Worm (Caenorhabditis elegans): ENCODE results near the gene ant-1.1.

Gene ant-1.1

ce11 chrIII:13505718-13506117 is 42.8 kb downstream of the ant-1.1 start, which contains the start of gene T28A8.3:
Gene T28A8.3 (plus strand): TSS chrIII:13506018.
- TF ChIP-seq elt-1 (tag; optimal IDR thresholded peaks at IDR 0.05; ENCODE audit: borderline replicate concordance, insufficient read depth) (no peak), ceh-83 (GFP tag; optimal IDR thresholded peaks at IDR 0.05) (no peak), blmp-1 (tag; optimal IDR thresholded peaks at IDR 0.05) (no peak), M03D4.4 (tag; optimal IDR thresholded peaks at IDR 0.05) (no peak), drap-1 (GFP tag; optimal IDR thresholded peaks at IDR 0.05) (no peak), bed-3 (GFP tag; optimal IDR thresholded peaks at IDR 0.05) (no peak), ces-1 (GFP tag; optimal IDR thresholded peaks at IDR 0.05) (no peak), sem-2 (GFP tag; optimal IDR thresholded peaks at IDR 0.05) (no peak), nhr-76 (tag; optimal IDR thresholded peaks at IDR 0.05) (no peak), unc-120 (tag; optimal IDR thresholded peaks at IDR 0.05; ENCODE audit: poor library complexity, severe bottlenecking) (no peak), lin-13 (tag; optimal IDR thresholded peaks at IDR 0.05) (no peak)

DNA sequence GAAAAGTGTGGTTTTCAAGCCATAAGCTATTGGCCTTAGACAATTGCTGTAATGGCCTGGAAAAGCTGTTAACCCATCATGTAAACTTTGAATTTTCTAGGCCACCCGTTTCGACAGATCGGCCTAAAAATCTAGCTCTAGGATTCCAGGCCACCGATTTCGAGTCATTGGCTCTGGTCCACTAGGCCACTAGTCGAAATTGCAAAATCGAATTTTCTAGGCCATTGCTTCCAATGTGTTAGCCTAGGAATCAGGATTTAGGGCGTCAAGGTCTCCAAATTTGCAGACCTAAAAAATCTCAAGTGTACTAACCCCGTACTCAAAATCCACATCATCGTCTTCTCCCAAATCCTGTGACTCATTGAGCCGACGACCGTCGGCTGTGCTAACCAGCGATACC is 47.8 kb downstream of the ant-1.1 start:
- TF ChIP-seq mep-1 (tag; optimal IDR thresholded peaks at IDR 0.05) (no peak), M03D4.4 (tag; optimal IDR thresholded peaks at IDR 0.05) (no peak), cnd-1 (tag; optimal IDR thresholded peaks at IDR 0.05) (no peak), pha-4 (tag; optimal IDR thresholded peaks at IDR 0.05) (no peak), elt-3 (tag; optimal IDR thresholded peaks at IDR 0.05) (no peak), elt-1 (tag; optimal IDR thresholded peaks at IDR 0.05; ENCODE audit: borderline replicate concordance, insufficient read depth) (no peak)
